Fruit fly (Drosophila melanogaster) whole organism, embryonic: ENCODE results near the gene Pxn.

Source experiments
- Adf1 ChIP-seq: fragments of 200-800 bp; sonication (Bioruptor generic); IDR thresholded peaks from 2 replicates; pipeline ENCODE4 v1.3.6; 2022; ENCODE audit warnings: missing biosample characterization, missing genetic modification characterization
- Blimp-1 ChIP-seq: fragments of 200-800 bp; sonication (Bioruptor generic); optimal IDR thresholded peaks from 3 replicates; lab custom pipeline; 2018; ENCODE audit warnings: missing biosample characterization, missing genetic modification characterization, mild to moderate bottlenecking, moderate library complexity, missing genetic modification reagents
- Bteb2 ChIP-seq: fragments of 200-800 bp; sonication (Bioruptor generic); optimal IDR thresholded peaks from 2 replicates; lab custom pipeline; 2016; ENCODE audit warnings: missing biosample characterization, missing genetic modification characterization
- CG10959 ChIP-seq: fragments of 200-800 bp; sonication (Bioruptor generic); IDR thresholded peaks from 2 replicates; pipeline ENCODE4 v1.3.6; 2022; ENCODE audit warnings: missing biosample characterization, missing genetic modification characterization
- CG11398 ChIP-seq: fragments of 200-800 bp; sonication (Bioruptor generic); optimal IDR thresholded peaks from 2 replicates; lab custom pipeline; 2016; ENCODE audit warnings: missing biosample characterization, missing genetic modification characterization
- CG11456 ChIP-seq: fragments of 200-800 bp; sonication (Bioruptor generic); IDR thresholded peaks from 3 replicates; pipeline ENCODE4 v1.3.6; 2022; ENCODE audit warnings: missing biosample characterization, missing genetic modification characterization
- CG13123 ChIP-seq: fragments of 200-800 bp; sonication (Bioruptor generic); optimal IDR thresholded peaks from 2 replicates; lab custom pipeline; 2016; ENCODE audit warnings: missing biosample characterization, missing genetic modification characterization
- CG15479 ChIP-seq: fragments of 200-800 bp; sonication (Bioruptor generic); optimal IDR thresholded peaks from 3 replicates; lab custom pipeline; 2019; ENCODE audit warnings: missing biosample characterization, mild to moderate bottlenecking, missing genetic modification characterization, moderate library complexity
- CG17328 ChIP-seq: fragments of 200-800 bp; sonication (Bioruptor generic); IDR thresholded peaks from 2 replicates; pipeline ENCODE4 v1.3.6; 2022; ENCODE audit warnings: missing biosample characterization, missing genetic modification characterization
- CG17361 ChIP-seq: fragments of 200-800 bp; sonication (Bioruptor generic); IDR thresholded peaks from 3 replicates; pipeline ENCODE4 v1.3.6; 2022; ENCODE audit warnings: missing biosample characterization, missing genetic modification characterization
- CG1792 ChIP-seq: fragments of 200-800 bp; sonication (Bioruptor generic); optimal IDR thresholded peaks from 2 replicates; lab custom pipeline; 2016; ENCODE audit warnings: missing biosample characterization, missing genetic modification characterization
- CG18764 ChIP-seq: fragments of 200-800 bp; sonication (Bioruptor generic); optimal IDR thresholded peaks from 3 replicates; lab custom pipeline; 2016; ENCODE audit warnings: missing biosample characterization, missing genetic modification characterization
- CG2120 ChIP-seq: fragments of 200-800 bp; sonication (Bioruptor generic); optimal IDR thresholded peaks from 3 replicates; lab custom pipeline; 2016; ENCODE audit warnings: missing biosample characterization, missing genetic modification characterization
- CG32532 ChIP-seq: fragments of 200-800 bp; sonication (Bioruptor generic); IDR thresholded peaks from 2 replicates; pipeline ENCODE4 v1.3.6; 2022; ENCODE audit warnings: missing biosample characterization, missing genetic modification characterization
- CG3847 ChIP-seq: fragments of 200-800 bp; sonication (Bioruptor generic); IDR thresholded peaks from 2 replicates; pipeline ENCODE4 v1.3.6; 2022; ENCODE audit warnings: missing biosample characterization, missing genetic modification characterization
- CG4360 ChIP-seq: fragments of 200-800 bp; sonication (Bioruptor generic); IDR thresholded peaks from 2 replicates; pipeline ENCODE4 v1.3.6; 2022; ENCODE audit warnings: missing biosample characterization, missing genetic modification characterization
- CG9215 ChIP-seq: fragments of 200-800 bp; sonication (Bioruptor generic); IDR thresholded peaks from 2 replicates; pipeline ENCODE4 v1.3.6; 2022; ENCODE audit warnings: missing biosample characterization, missing genetic modification characterization
- D19B ChIP-seq: fragments of 200-800 bp; sonication (Bioruptor generic); optimal IDR thresholded peaks from 2 replicates; lab custom pipeline; 2017; ENCODE audit warnings: missing biosample characterization, mild to moderate bottlenecking, missing genetic modification characterization
- Doc2 ChIP-seq: fragments of 200-800 bp; sonication (Bioruptor generic); IDR thresholded peaks from 2 replicates; pipeline ENCODE4 v1.3.6; 2022; ENCODE audit warnings: missing biosample characterization, missing genetic modification characterization
- H15 ChIP-seq: fragments of 200-800 bp; sonication (Bioruptor generic); IDR thresholded peaks from 3 replicates; pipeline ENCODE4 v1.3.6; 2022; ENCODE audit warnings: missing biosample characterization, missing genetic modification characterization
- HmgZ ChIP-seq: fragments of 200-800 bp; sonication (Bioruptor generic); optimal IDR thresholded peaks from 2 replicates; lab custom pipeline; 2018; ENCODE audit warnings: missing biosample characterization, mild to moderate bottlenecking, missing genetic modification characterization
- Hr3 ChIP-seq: fragments of 200-800 bp; sonication (Bioruptor generic); optimal IDR thresholded peaks from 3 replicates; lab custom pipeline; 2016; ENCODE audit warnings: missing biosample characterization, missing genetic modification characterization
- Kr ChIP-seq: fragments of 200-800 bp; sonication (Bioruptor generic); optimal IDR thresholded peaks from 2 replicates; lab custom pipeline; 2017; ENCODE audit warnings: missing biosample characterization, mild to moderate bottlenecking, missing genetic modification characterization
- Mrtf ChIP-seq: fragments of 200-800 bp; sonication (Bioruptor generic); IDR thresholded peaks from 3 replicates; pipeline ENCODE4 v1.3.6; 2022; ENCODE audit warnings: missing biosample characterization, missing genetic modification characterization
- NC2α ChIP-seq: fragments of 200-800 bp; sonication (Bioruptor generic); optimal IDR thresholded peaks from 2 replicates; lab custom pipeline; 2016; ENCODE audit warnings: missing biosample characterization, missing genetic modification characterization
- NFAT ChIP-seq: fragments of 200-800 bp; sonication (Bioruptor generic); IDR thresholded peaks from 2 replicates; pipeline ENCODE4 v1.3.6; 2022; ENCODE audit warnings: missing biosample characterization, missing genetic modification characterization
- Nf-YC ChIP-seq: fragments of 200-800 bp; optimal IDR thresholded peaks from 3 replicates; lab custom pipeline; 2019; ENCODE audit warnings: missing biosample characterization, mild to moderate bottlenecking, missing genetic modification characterization, moderate library complexity
- al ChIP-seq: fragments of 200-800 bp; sonication (Bioruptor generic); IDR thresholded peaks from 2 replicates; pipeline ENCODE4 v1.3.6; 2022; ENCODE audit warnings: missing biosample characterization, missing genetic modification characterization
- bcd ChIP-seq: fragments of 200-800 bp; sonication (Bioruptor generic); optimal IDR thresholded peaks from 2 replicates; lab custom pipeline; 2017; ENCODE audit warnings: missing biosample characterization, mild to moderate bottlenecking, missing genetic modification characterization
- chn ChIP-seq: fragments of 200-800 bp; sonication (Bioruptor generic); optimal IDR thresholded peaks from 2 replicates; lab custom pipeline; 2016; ENCODE audit warnings: missing biosample characterization, missing genetic modification characterization
- ci ChIP-seq: fragments of 200-800 bp; sonication (Bioruptor generic); IDR thresholded peaks from 3 replicates; pipeline ENCODE4 v1.3.6; 2022; ENCODE audit warnings: missing biosample characterization, missing genetic modification characterization
- crc ChIP-seq: fragments of 200-800 bp; sonication (Bioruptor generic); optimal IDR thresholded peaks from 2 replicates; lab custom pipeline; 2016; ENCODE audit warnings: missing biosample characterization, missing genetic modification characterization
- ewg ChIP-seq: fragments of 200-800 bp; sonication (Bioruptor generic); optimal IDR thresholded peaks from 3 replicates; lab custom pipeline; 2017; ENCODE audit warnings: mild to moderate bottlenecking, missing biosample characterization, missing genetic modification reagents, missing genetic modification characterization
- gro ChIP-seq: fragments of 200-800 bp; sonication (Bioruptor generic); optimal IDR thresholded peaks from 2 replicates; lab custom pipeline; 2016; ENCODE audit warnings: missing biosample characterization, missing genetic modification characterization
- ind ChIP-seq: fragments of 200-800 bp; sonication (Bioruptor generic); optimal IDR thresholded peaks from 3 replicates; lab custom pipeline; 2016; ENCODE audit warnings: missing biosample characterization, missing genetic modification characterization
- insv ChIP-seq, 2 experiments: fragments of 200-800 bp; sonication (Bioruptor generic); optimal IDR thresholded peaks; 3 replicates each; lab custom pipeline; 2016 to 2018; ENCODE audit warnings: missing biosample characterization in 2 of 2, missing genetic modification characterization in 2 of 2
- jigr1 ChIP-seq: fragments of 200-800 bp; sonication (Bioruptor generic); IDR thresholded peaks from 3 replicates; pipeline ENCODE4 v1.3.6; 2022; ENCODE audit warnings: missing biosample characterization, missing genetic modification characterization
- jumu ChIP-seq: fragments of 200-800 bp; sonication (Bioruptor generic); optimal IDR thresholded peaks from 3 replicates; lab custom pipeline; 2016; ENCODE audit warnings: missing biosample characterization, missing genetic modification characterization
- lab ChIP-seq: fragments of 200-800 bp; sonication (Bioruptor generic); optimal IDR thresholded peaks from 3 replicates; lab custom pipeline; 2017; ENCODE audit warnings: missing biosample characterization, missing genetic modification characterization, mild to moderate bottlenecking, moderate library complexity, missing genetic modification reagents
- lbe ChIP-seq: fragments of 200-800 bp; sonication (Bioruptor generic); optimal IDR thresholded peaks from 2 replicates; lab custom pipeline; 2016; ENCODE audit warnings: missing biosample characterization, mild to moderate bottlenecking, missing genetic modification characterization
- lmd ChIP-seq: fragments of 200-800 bp; sonication (Bioruptor generic); IDR thresholded peaks from 2 replicates; pipeline ENCODE4 v1.3.6; 2022; ENCODE audit warnings: missing biosample characterization, missing genetic modification characterization
- luna ChIP-seq: fragments of 200-800 bp; sonication (Bioruptor generic); optimal IDR thresholded peaks from 2 replicates; lab custom pipeline; 2016; ENCODE audit warnings: missing biosample characterization, missing genetic modification characterization
- mam ChIP-seq: fragments of 200-800 bp; sonication (Bioruptor generic); optimal IDR thresholded peaks from 3 replicates; lab custom pipeline; 2016; ENCODE audit warnings: missing biosample characterization, missing genetic modification characterization
- nmo ChIP-seq: fragments of 200-800 bp; sonication (Bioruptor generic); optimal IDR thresholded peaks from 2 replicates; lab custom pipeline; 2018; ENCODE audit warnings: missing biosample characterization, mild to moderate bottlenecking, missing genetic modification characterization, moderate library complexity
- pb ChIP-seq: fragments of 200-800 bp; sonication (Bioruptor generic); optimal IDR thresholded peaks from 3 replicates; lab custom pipeline; 2016; ENCODE audit warnings: missing biosample characterization, missing genetic modification characterization
- pnt ChIP-seq: fragments of 200-800 bp; sonication (Bioruptor generic); optimal IDR thresholded peaks from 3 replicates; lab custom pipeline; 2016; ENCODE audit warnings: missing biosample characterization, missing genetic modification characterization
- sc ChIP-seq, 3 experiments: fragments of >200 bp in 2 of 3; fragments of 200-800 bp in 1 of 3; sonication (Bioruptor generic) in 1 of 3; optimal IDR thresholded peaks; 2 replicates in 2 of 3; 3 replicates in 1 of 3; lab custom pipeline; 2017; ENCODE audit warnings: mild to moderate bottlenecking in 1 of 3, missing biosample characterization in 1 of 3, missing genetic modification characterization in 1 of 3, missing genetic modification reagents in 1 of 3
- sna ChIP-seq: fragments of 200-800 bp; sonication (Bioruptor generic); IDR thresholded peaks from 2 replicates; pipeline ENCODE4 v1.3.6; 2022; ENCODE audit warnings: missing biosample characterization, missing genetic modification characterization; ENCODE audit not compliant: partially characterized antibody
- so ChIP-seq: fragments of 200-800 bp; sonication (Bioruptor generic); IDR thresholded peaks from 3 replicates; pipeline ENCODE4 v1.3.6; 2022; ENCODE audit warnings: missing biosample characterization, missing genetic modification characterization
- tin ChIP-seq: fragments of 200-800 bp; sonication (Bioruptor generic); optimal IDR thresholded peaks from 3 replicates; lab custom pipeline; 2016; ENCODE audit warnings: missing biosample characterization, missing genetic modification characterization
- trem ChIP-seq: fragments of 200-800 bp; optimal IDR thresholded peaks from 3 replicates; lab custom pipeline; 2019; ENCODE audit warnings: missing biosample characterization, mild to moderate bottlenecking, missing genetic modification characterization, moderate library complexity
- zfh2 ChIP-seq: fragments of 200-800 bp; sonication (Bioruptor generic); optimal IDR thresholded peaks from 2 replicates; lab custom pipeline; 2016; ENCODE audit warnings: missing biosample characterization, missing genetic modification characterization

Pxn gene

DNA sequence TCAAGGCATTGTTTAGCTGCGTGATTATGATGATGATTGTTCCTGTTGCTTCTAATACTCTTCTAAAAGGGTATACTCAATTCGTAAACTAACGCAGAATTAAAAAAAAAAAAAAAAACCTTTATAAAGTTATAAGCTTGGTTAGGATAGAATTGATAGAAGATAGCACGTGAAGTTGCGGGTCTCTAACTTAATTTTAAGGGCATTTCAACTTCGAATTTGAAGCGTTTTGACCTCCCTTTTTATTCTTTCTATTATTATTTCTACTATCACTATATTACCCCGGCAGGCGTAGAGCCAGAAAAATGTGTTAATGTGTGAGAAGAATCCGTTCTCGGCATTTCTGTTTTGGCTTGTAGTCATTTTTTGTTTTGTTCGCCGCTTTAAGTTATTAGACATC is 51.1 kb downstream of the Pxn start (continued):
- no peak for TF ChIP-seq sc (optimal IDR thresholded peaks at IDR 0.05; lab: Kevin White, UChicago)
- peak; percentile 54 for TF ChIP-seq sc (GFP tag; optimal IDR thresholded peaks at IDR 0.05; lab: Kevin White, UChicago)
- peak; percentile 62 for TF ChIP-seq mam (GFP tag; lab: Kevin White, UChicago)
- peak; percentile 40; the same call in 1 of the 2 replicates for TF ChIP-seq al (GFP tag; lab: Robert Waterston, UW)
- peak; percentile 44 for TF ChIP-seq trem (tag; lab: Kevin White, UChicago)
- TF ChIP-seq zfh2 (GFP tag; lab: Kevin White, UChicago): peak; percentile 29
- TF ChIP-seq CG1792 (GFP tag; lab: Kevin White, UChicago): no peak
- TF ChIP-seq NC2α (GFP tag; lab: Kevin White, UChicago): peak; percentile 0
- no peak for TF ChIP-seq Nf-YC (tag; lab: Kevin White, UChicago)
- TF ChIP-seq ind (GFP tag; lab: Kevin White, UChicago): peak; percentile 55
- TF ChIP-seq NFAT (GFP tag; lab: Robert Waterston, UW): no peak
- peak; percentile 44 for TF ChIP-seq CG11398 (GFP tag; lab: Kevin White, UChicago)
- peak; percentile 58 for TF ChIP-seq Bteb2 (GFP tag; lab: Kevin White, UChicago)
- TF ChIP-seq pb (GFP tag; lab: Kevin White, UChicago): no peak
- TF ChIP-seq ewg (GFP tag; lab: Kevin White, UChicago): peak; percentile 54
- peak; percentile 60 for TF ChIP-seq chn (GFP tag; lab: Kevin White, UChicago)
- peak; percentile 64 for TF ChIP-seq Hr3 (GFP tag; lab: Kevin White, UChicago)
- 0 out of 2 replicates have a peak, but pooled peaks have one; percentile 30 for TF ChIP-seq CG3847 (GFP tag; lab: Robert Waterston, UW)
- peak; percentile 68 for TF ChIP-seq tin (GFP tag; lab: Kevin White, UChicago)
- TF ChIP-seq ci: peak; percentile 75
- no peak for TF ChIP-seq CG13123
- TF ChIP-seq jigr1 (GFP tag; lab: Robert Waterston, UW): no peak
- no peak for TF ChIP-seq Adf1 (GFP tag; lab: Robert Waterston, UW)
- TF ChIP-seq insv (GFP tag; optimal IDR thresholded peaks at IDR 0.05; lab: Kevin White, UChicago): no peak
- TF ChIP-seq CG10959 (GFP tag; lab: Robert Waterston, UW): peak; percentile 51
- TF ChIP-seq HmgZ: no peak
- TF ChIP-seq Blimp-1 (GFP tag; lab: Kevin White, UChicago): peak; percentile 83
- TF ChIP-seq CG17361 (GFP tag; lab: Robert Waterston, UW): peak; percentile 74
- TF ChIP-seq jumu (GFP tag; lab: Kevin White, UChicago): no peak
- peak; percentile 8; the same call in 1 of the 2 replicates for TF ChIP-seq CG9215 (GFP tag; lab: Robert Waterston, UW)
- TF ChIP-seq CG11456 (GFP tag; lab: Robert Waterston, UW): peak; percentile 54; the same call in 1 of the 3 replicates
- peak; percentile 76 for TF ChIP-seq lab (GFP tag; lab: Kevin White, UChicago)
- no peak for TF ChIP-seq sna
- peak; percentile 58; the same call in 1 of the 3 replicates for TF ChIP-seq so (GFP tag; lab: Robert Waterston, UW)
- peak; percentile 5 for TF ChIP-seq CG18764 (GFP tag; lab: Kevin White, UChicago)
- TF ChIP-seq CG32532 (GFP tag; lab: Robert Waterston, UW): peak; percentile 72
- TF ChIP-seq bcd (GFP tag; lab: Kevin White, UChicago): peak; percentile 33
- TF ChIP-seq CG2120: peak; percentile 75
- TF ChIP-seq CG15479 (GFP tag; lab: Kevin White, UChicago): no peak
- peak; percentile 14 for TF ChIP-seq pnt (GFP tag; lab: Kevin White, UChicago)
- no peak for TF ChIP-seq Doc2
- no peak for TF ChIP-seq lbe
- peak; percentile 19 for TF ChIP-seq D19B
- TF ChIP-seq crc (GFP tag; lab: Kevin White, UChicago): peak; percentile 32
- no peak for TF ChIP-seq gro
- no peak for TF ChIP-seq Kr
- peak; percentile 64 for TF ChIP-seq lmd (GFP tag; lab: Robert Waterston, UW)
- no peak for TF ChIP-seq luna (GFP tag; lab: Kevin White, UChicago)
- TF ChIP-seq H15 (GFP tag; lab: Robert Waterston, UW): peak; percentile 47; the same call in 1 of the 3 replicates
- TF ChIP-seq CG4360: no peak
- peak; percentile 74 for TF ChIP-seq CG17328
- peak; percentile 79 for TF ChIP-seq nmo (GFP tag; lab: Kevin White, UChicago)
- TF ChIP-seq Mrtf (GFP tag; lab: Robert Waterston, UW): no peak
